Fruit fly (Drosophila melanogaster) whole organism, embryonic: ENCODE results near the gene CG9288.

Source experiments
- Asciz ChIP-seq: fragments of 200-800 bp; sonication (Bioruptor generic); optimal IDR thresholded peaks from 2 replicates; lab custom pipeline; 2017; ENCODE audit warnings: missing biosample characterization, mild to moderate bottlenecking, missing genetic modification characterization, missing genetic modification reagents
- B-H2 ChIP-seq: fragments of 200-800 bp; sonication (Bioruptor generic); optimal IDR thresholded peaks from 2 replicates; lab custom pipeline; 2018; ENCODE audit warnings: missing biosample characterization, mild to moderate bottlenecking, missing genetic modification characterization
- CG10274 ChIP-seq: fragments of 200-800 bp; sonication (Bioruptor generic); optimal IDR thresholded peaks from 3 replicates; lab custom pipeline; 2017; ENCODE audit warnings: missing biosample characterization, mild to moderate bottlenecking, missing genetic modification characterization
- CG10321 ChIP-seq: fragments of 200-800 bp; sonication (Bioruptor generic); IDR thresholded peaks from 2 replicates; pipeline ENCODE4 v1.3.6; 2022; ENCODE audit warnings: missing biosample characterization, missing genetic modification characterization
- CG11695 ChIP-seq: fragments of 200-800 bp; sonication (Bioruptor generic); IDR thresholded peaks from 3 replicates; pipeline ENCODE4 v1.3.6; 2022; ENCODE audit warnings: missing biosample characterization, missing genetic modification characterization
- CG11723 ChIP-seq: fragments of 200-800 bp; sonication (Bioruptor generic); optimal IDR thresholded peaks from 2 replicates; lab custom pipeline; 2017; ENCODE audit warnings: missing biosample characterization, mild to moderate bottlenecking, missing genetic modification characterization
- CG12071 ChIP-seq: fragments of 200-800 bp; sonication (Bioruptor generic); optimal IDR thresholded peaks from 3 replicates; lab custom pipeline; 2018; ENCODE audit warnings: missing biosample characterization, mild to moderate bottlenecking, missing genetic modification characterization
- CG12299 ChIP-seq: fragments of 200-800 bp; sonication (Bioruptor generic); optimal IDR thresholded peaks from 2 replicates; lab custom pipeline; 2018; ENCODE audit warnings: missing biosample characterization, mild to moderate bottlenecking, missing genetic modification characterization
- CG13775 ChIP-seq: fragments of 200-800 bp; sonication (Bioruptor generic); optimal IDR thresholded peaks from 3 replicates; lab custom pipeline; 2017; ENCODE audit warnings: missing biosample characterization, mild to moderate bottlenecking, missing genetic modification characterization
- CG15269 ChIP-seq: fragments of 200-800 bp; sonication (Bioruptor generic); optimal IDR thresholded peaks from 2 replicates; lab custom pipeline; 2018; ENCODE audit warnings: missing biosample characterization, mild to moderate bottlenecking, missing genetic modification characterization, moderate library complexity
- CG15514 ChIP-seq: fragments of 200-800 bp; sonication (Bioruptor generic); optimal IDR thresholded peaks from 3 replicates; lab custom pipeline; 2017; ENCODE audit warnings: missing biosample characterization, missing genetic modification characterization, mild to moderate bottlenecking, moderate library complexity, missing genetic modification reagents
- CG17612 ChIP-seq: fragments of 200-800 bp; sonication (Bioruptor generic); IDR thresholded peaks from 2 replicates; pipeline ENCODE4 v1.3.6; 2022; ENCODE audit warnings: missing biosample characterization, missing genetic modification characterization
- CG18262 ChIP-seq: fragments of 200-800 bp; optimal IDR thresholded peaks from 3 replicates; lab custom pipeline; 2019; ENCODE audit warnings: missing biosample characterization, mild to moderate bottlenecking, missing genetic modification characterization, moderate library complexity
- CG30403 ChIP-seq: fragments of 200-800 bp; sonication (Bioruptor generic); optimal IDR thresholded peaks from 3 replicates; lab custom pipeline; 2016; ENCODE audit warnings: missing biosample characterization, missing genetic modification characterization
- CG31365 ChIP-seq: fragments of 200-800 bp; sonication (Bioruptor generic); optimal IDR thresholded peaks from 2 replicates; lab custom pipeline; 2018; ENCODE audit warnings: missing biosample characterization, mild to moderate bottlenecking, missing genetic modification characterization
- CG33557 ChIP-seq: fragments of 200-800 bp; sonication (Bioruptor generic); optimal IDR thresholded peaks from 2 replicates; lab custom pipeline; 2019; ENCODE audit warnings: missing biosample characterization, mild to moderate bottlenecking, missing genetic modification characterization, moderate library complexity
- CG4328 ChIP-seq: fragments of 200-800 bp; sonication (Bioruptor generic); optimal IDR thresholded peaks from 3 replicates; lab custom pipeline; 2017; ENCODE audit warnings: missing biosample characterization, missing genetic modification reagents, missing genetic modification characterization
- CG6175 ChIP-seq: fragments of 200-800 bp; sonication (Bioruptor generic); IDR thresholded peaks from 3 replicates; pipeline ENCODE4 v1.3.6; 2022; ENCODE audit warnings: missing biosample characterization, missing genetic modification characterization
- CG7839 ChIP-seq: fragments of 200-800 bp; sonication (Bioruptor generic); optimal IDR thresholded peaks from 3 replicates; lab custom pipeline; 2018; ENCODE audit warnings: missing biosample characterization, mild to moderate bottlenecking, missing genetic modification characterization, moderate library complexity
- CG7928 ChIP-seq: fragments of 200-800 bp; sonication (Bioruptor generic); optimal IDR thresholded peaks from 2 replicates; lab custom pipeline; 2017; ENCODE audit warnings: missing biosample characterization, mild to moderate bottlenecking, missing genetic modification characterization
- Doc2 ChIP-seq: fragments of 200-800 bp; sonication (Bioruptor generic); IDR thresholded peaks from 2 replicates; pipeline ENCODE4 v1.3.6; 2022; ENCODE audit warnings: missing biosample characterization, missing genetic modification characterization
- Ets97D ChIP-seq: fragments of 200-800 bp; sonication (Bioruptor generic); optimal IDR thresholded peaks from 3 replicates; lab custom pipeline; 2016; ENCODE audit warnings: missing biosample characterization, missing genetic modification characterization
- Fer3 ChIP-seq: fragments of 200-800 bp; sonication (Bioruptor generic); optimal IDR thresholded peaks from 2 replicates; lab custom pipeline; 2018; ENCODE audit warnings: missing biosample characterization, mild to moderate bottlenecking, missing genetic modification characterization, moderate library complexity
- GATAe ChIP-seq: fragments of 200-800 bp; sonication (Bioruptor generic); conservative IDR thresholded peaks from 2 replicates; pipeline ENCODE4 v1.3.6; 2022; ENCODE audit warnings: missing biosample characterization, missing genetic modification characterization
- Jarid2 ChIP-seq: fragments of 200-800 bp; sonication (Bioruptor generic); optimal IDR thresholded peaks from 3 replicates; lab custom pipeline; 2017; ENCODE audit warnings: mild to moderate bottlenecking, missing biosample characterization, missing genetic modification reagents, missing genetic modification characterization
- NC2α ChIP-seq: fragments of 200-800 bp; sonication (Bioruptor generic); optimal IDR thresholded peaks from 2 replicates; lab custom pipeline; 2016; ENCODE audit warnings: missing biosample characterization, missing genetic modification characterization
- NK7.1 ChIP-seq: fragments of 200-800 bp; sonication (Bioruptor generic); optimal IDR thresholded peaks from 3 replicates; lab custom pipeline; 2016; ENCODE audit warnings: missing biosample characterization, missing genetic modification characterization
- Neu2 ChIP-seq: fragments of 200-800 bp; sonication (Bioruptor generic); optimal IDR thresholded peaks from 3 replicates; lab custom pipeline; 2016; ENCODE audit warnings: missing biosample characterization, missing genetic modification characterization, borderline replicate concordance
- NfI ChIP-seq: fragments of 200-800 bp; sonication (Bioruptor generic); optimal IDR thresholded peaks from 3 replicates; lab custom pipeline; 2018; ENCODE audit warnings: missing biosample characterization, mild to moderate bottlenecking, missing genetic modification characterization, moderate library complexity
- Six4 ChIP-seq: fragments of 200-800 bp; sonication (Bioruptor generic); optimal IDR thresholded peaks from 2 replicates; lab custom pipeline; 2016; ENCODE audit warnings: missing biosample characterization, missing genetic modification characterization
- Stat92E ChIP-seq, 3 experiments: fragments of >200 bp in 2 of 3; fragments of 200-800 bp in 1 of 3; sonication (Bioruptor generic) in 1 of 3; optimal IDR thresholded peaks; 2 replicates each; lab custom pipeline; 2017 to 2019; ENCODE audit warnings: missing biosample characterization in 3 of 3, missing genetic modification characterization in 3 of 3, mild to moderate bottlenecking in 1 of 3, moderate library complexity in 1 of 3
- ac ChIP-seq: fragments of 200-800 bp; sonication (Bioruptor generic); optimal IDR thresholded peaks from 3 replicates; lab custom pipeline; 2017; ENCODE audit warnings: missing biosample characterization, mild to moderate bottlenecking, missing genetic modification characterization
- az2 ChIP-seq: fragments of 200-800 bp; sonication (Bioruptor generic); optimal IDR thresholded peaks from 3 replicates; lab custom pipeline; 2016; ENCODE audit warnings: missing biosample characterization, missing genetic modification characterization
- bcd ChIP-seq: fragments of 200-800 bp; sonication (Bioruptor generic); optimal IDR thresholded peaks from 2 replicates; lab custom pipeline; 2017; ENCODE audit warnings: missing biosample characterization, mild to moderate bottlenecking, missing genetic modification characterization
- bsh ChIP-seq, 2 experiments: fragments of 200-800 bp; sonication (Bioruptor generic); optimal IDR thresholded peaks; 2 replicates each; lab custom pipeline; 2017 to 2018; ENCODE audit warnings: mild to moderate bottlenecking in 2 of 2, missing biosample characterization in 2 of 2, missing genetic modification characterization in 2 of 2, moderate library complexity in 1 of 2
- chif ChIP-seq, 2 experiments: fragments of 200-800 bp; sonication (Bioruptor generic); optimal IDR thresholded peaks; 3 replicates each; lab custom pipeline; 2016; ENCODE audit warnings: missing biosample characterization in 2 of 2, missing genetic modification characterization in 2 of 2
- dati ChIP-seq: fragments of 200-800 bp; sonication (Bioruptor generic); IDR thresholded peaks from 2 replicates; pipeline ENCODE4 v1.3.6; 2022; ENCODE audit warnings: missing biosample characterization, missing genetic modification characterization
- exex ChIP-seq: fragments of 200-800 bp; sonication (Bioruptor generic); optimal IDR thresholded peaks from 4 replicates; lab custom pipeline; 2018; ENCODE audit warnings: missing biosample characterization, mild to moderate bottlenecking, missing genetic modification characterization, moderate library complexity
- gcm ChIP-seq: fragments of 200-800 bp; sonication (Bioruptor generic); optimal IDR thresholded peaks from 2 replicates; lab custom pipeline; 2019; ENCODE audit warnings: missing biosample characterization, mild to moderate bottlenecking, missing genetic modification characterization, moderate library complexity
- gfzf ChIP-seq: fragments of 200-800 bp; sonication (Bioruptor generic); optimal IDR thresholded peaks from 2 replicates; lab custom pipeline; 2016; ENCODE audit warnings: missing biosample characterization, mild to moderate bottlenecking, missing genetic modification characterization, moderate library complexity
- grn ChIP-seq: fragments of 200-800 bp; sonication (Bioruptor generic); optimal IDR thresholded peaks from 3 replicates; lab custom pipeline; 2017; ENCODE audit warnings: missing biosample characterization, missing genetic modification characterization
- hkb ChIP-seq, 2 experiments: fragments of 200-800 bp in 1 of 2; fragments of >200 bp in 1 of 2; sonication (Bioruptor generic) in 1 of 2; IDR thresholded peaks in 1 of 2; optimal IDR thresholded peaks in 1 of 2; 2 replicates each; pipeline versions ENCODE4 v1.3.6 to Lab custom; 2017 to 2022; ENCODE audit warnings: missing biosample characterization in 1 of 2, missing genetic modification characterization in 1 of 2
- kay ChIP-seq: fragments of 200-800 bp; sonication (Bioruptor generic); optimal IDR thresholded peaks from 2 replicates; lab custom pipeline; 2016; ENCODE audit warnings: missing biosample characterization, missing genetic modification characterization
- lov ChIP-seq, 2 experiments: fragments of 200-800 bp in 1 of 2; fragments of >200 bp in 1 of 2; sonication (Bioruptor generic) in 1 of 2; IDR thresholded peaks in 1 of 2; optimal IDR thresholded peaks in 1 of 2; 2 replicates in 1 of 2; 3 replicates in 1 of 2; pipeline versions ENCODE4 v1.3.6 to Lab custom; 2017 to 2022; ENCODE audit warnings: missing biosample characterization in 1 of 2, missing genetic modification characterization in 1 of 2
- mld ChIP-seq: fragments of 200-800 bp; sonication (Bioruptor generic); IDR thresholded peaks from 3 replicates; pipeline ENCODE4 v1.3.6; 2022; ENCODE audit warnings: missing biosample characterization, missing genetic modification characterization; ENCODE audit not compliant: partially characterized antibody
- stwl ChIP-seq: fragments of 200-800 bp; sonication (Bioruptor generic); optimal IDR thresholded peaks from 3 replicates; lab custom pipeline; 2018; ENCODE audit warnings: missing biosample characterization, mild to moderate bottlenecking, missing genetic modification characterization, moderate library complexity
- tll ChIP-seq, 2 experiments: fragments of 200-800 bp in 1 of 2; fragments of >200 bp in 1 of 2; sonication (Bioruptor generic) in 1 of 2; optimal IDR thresholded peaks; 2 replicates each; lab custom pipeline; 2017 to 2019; ENCODE audit warnings: missing biosample characterization in 2 of 2, missing genetic modification characterization in 2 of 2, mild to moderate bottlenecking in 1 of 2, moderate library complexity in 1 of 2
- zf30C ChIP-seq: fragments of 200-800 bp; sonication (Bioruptor generic); optimal IDR thresholded peaks from 3 replicates; lab custom pipeline; 2018; ENCODE audit warnings: missing biosample characterization, mild to moderate bottlenecking, missing genetic modification characterization

The CG9288 gene

dm6 chr3R:13800430-13800848, 21.0 kb downstream of the CG9288 start (continued):
- TF ChIP-seq kay (GFP tag; lab: Kevin White, UChicago), result peak; percentile 71
- TF ChIP-seq dati (GFP tag; lab: Robert Waterston, UW), result peak; percentile 85
- TF ChIP-seq gfzf (GFP tag; lab: Kevin White, UChicago), result no peak
- TF ChIP-seq CG11723, result peak; percentile 76
- peak; percentile 71 for TF ChIP-seq exex (tag; lab: Kevin White, UChicago)
- TF ChIP-seq CG7839 (tag; lab: Kevin White, UChicago), result peak; percentile 92
- peak; percentile 34 for TF ChIP-seq grn (GFP tag; lab: Kevin White, UChicago)
- TF ChIP-seq mld (GFP tag; lab: Robert Waterston, UW), result no peak
- peak; percentile 37 for TF ChIP-seq CG31365 (tag; lab: Kevin White, UChicago)
- peak in 1 of 2 experiments; percentile 89 for TF ChIP-seq bsh (GFP tag; optimal IDR thresholded peaks at IDR 0.05; lab: Kevin White, UChicago)
- peak; percentile 69 for TF ChIP-seq CG12071 (GFP tag; lab: Kevin White, UChicago)
- peak; percentile 73 for TF ChIP-seq CG17612
- TF ChIP-seq Jarid2 (GFP tag; lab: Kevin White, UChicago), result peak; percentile 67
- peak; percentile 83 for TF ChIP-seq Asciz (GFP tag; lab: Kevin White, UChicago)
- peak; percentile 89 for TF ChIP-seq CG30403 (GFP tag; lab: Kevin White, UChicago)
- TF ChIP-seq CG13775 (GFP tag; lab: Kevin White, UChicago), result peak; percentile 84
- TF ChIP-seq CG10321, result peak; percentile 76
- no peak for TF ChIP-seq Stat92E (GFP tag; optimal IDR thresholded peaks at IDR 0.05; lab: Kevin White, UChicago)
- TF ChIP-seq ac (GFP tag; lab: Kevin White, UChicago), result peak; percentile 39
- TF ChIP-seq Ets97D (GFP tag; lab: Kevin White, UChicago), result peak; percentile 4
- peak; percentile 92 for TF ChIP-seq CG11695 (GFP tag; lab: Robert Waterston, UW)
- peak; percentile 93 for TF ChIP-seq CG15269
- peak; percentile 87 for TF ChIP-seq CG15514 (GFP tag; lab: Kevin White, UChicago)
- TF ChIP-seq B-H2 (GFP tag; lab: Kevin White, UChicago), result peak; percentile 96
- peak; percentile 87 for TF ChIP-seq bcd (GFP tag; lab: Kevin White, UChicago)
- no peak for TF ChIP-seq tll (GFP tag; optimal IDR thresholded peaks at IDR 0.05; lab: Kevin White, UChicago)
- TF ChIP-seq Fer3, result peak; percentile 91
- TF ChIP-seq CG33557 (GFP tag; lab: Kevin White, UChicago), result peak; percentile 80
- peak; percentile 88 for TF ChIP-seq az2 (GFP tag; lab: Kevin White, UChicago)
- TF ChIP-seq CG4328 (GFP tag; lab: Kevin White, UChicago), result peak; percentile 92
- peak; percentile 83 for TF ChIP-seq gcm (GFP tag; lab: Kevin White, UChicago)
- TF ChIP-seq Neu2, result no peak
- TF ChIP-seq NfI (GFP tag; lab: Kevin White, UChicago), result peak; percentile 90
- no peak for TF ChIP-seq zf30C (GFP tag; lab: Kevin White, UChicago)
- TF ChIP-seq CG7928 (GFP tag; lab: Kevin White, UChicago), result peak; percentile 41
- no peak for TF ChIP-seq lov (optimal IDR thresholded peaks at IDR 0.05; lab: Kevin White, UChicago)
- peak; percentile 83; the same call in 2 of the 3 replicates for TF ChIP-seq lov (GFP tag; IDR thresholded peaks at IDR 0.05; lab: Robert Waterston, UW)
- peak; percentile 73 for TF ChIP-seq CG10274 (GFP tag; lab: Kevin White, UChicago)
- TF ChIP-seq stwl (tag; lab: Kevin White, UChicago), result peak; percentile 25
- no peak for TF ChIP-seq NC2α (GFP tag; lab: Kevin White, UChicago)
- peak; percentile 79 for TF ChIP-seq CG18262
- peak; percentile 6 for TF ChIP-seq NK7.1 (GFP tag; lab: Kevin White, UChicago)
- TF ChIP-seq hkb (optimal IDR thresholded peaks at IDR 0.05; lab: Kevin White, UChicago), result no peak
- TF ChIP-seq hkb (GFP tag; IDR thresholded peaks at IDR 0.05; lab: Robert Waterston, UW), result peak; percentile 97
- peak; percentile 89 for TF ChIP-seq CG12299 (tag; lab: Kevin White, UChicago)
- peak; percentile 74 for TF ChIP-seq Doc2
- TF ChIP-seq CG6175 (GFP tag; lab: Robert Waterston, UW), result peak; percentile 84
- TF ChIP-seq GATAe (GFP tag; lab: Robert Waterston, UW), result peak; percentile 52; the same call in 1 of the 2 replicates
- TF ChIP-seq chif (GFP tag; optimal IDR thresholded peaks at IDR 0.05; lab: Kevin White, UChicago), result peak; percentile 49 to 56
- peak; percentile 75 for TF ChIP-seq Six4 (GFP tag; lab: Kevin White, UChicago)
